Worm (Caenorhabditis elegans) whole organism, L4 larva: ENCODE data around the gene ghi-1.
A peak's percentile ranks its signal among the peaks of the same experiment; 100 is the strongest.

Experiments
- D1046.2 ChIP-seq: fragments of 200-800 bp; sonication (Bioruptor generic); IDR thresholded peaks from 2 replicates; pipeline ENCODE4 v1.3.6; 2022; ENCODE audit warnings: missing genetic modification characterization, missing compliant biosample characterization
- F10B5.3 ChIP-seq: sonication (generic microtip); optimal IDR thresholded peaks from 2 replicates; lab custom pipeline; 2016; ENCODE audit warnings: mild to moderate bottlenecking, missing genetic modification characterization, missing compliant biosample characterization
- F37D6.2 ChIP-seq: sonication (generic microtip); optimal IDR thresholded peaks from 2 replicates; lab custom pipeline; 2016; ENCODE audit warnings: mild to moderate bottlenecking, missing genetic modification characterization, missing compliant biosample characterization
- F44E2.7 ChIP-seq: fragments of 200-800 bp; sonication (Bioruptor generic); IDR thresholded peaks from 2 replicates; pipeline ENCODE4 v2.1.2; 2022; ENCODE audit warnings: missing genetic modification characterization, missing compliant biosample characterization
- F49E8.2 ChIP-seq: sonication (generic microtip); optimal IDR thresholded peaks from 2 replicates; lab custom pipeline; 2016; ENCODE audit warnings: missing compliant biosample characterization, mild to moderate bottlenecking, missing genetic modification characterization, borderline replicate concordance
- T26A8.4 ChIP-seq: fragments of 200-800 bp; sonication (Bioruptor generic); IDR thresholded peaks from 2 replicates; pipeline ENCODE4 v1.3.6; 2022; ENCODE audit warnings: missing genetic modification characterization, missing compliant biosample characterization
- ZK546.5 ChIP-seq, 2 experiments: sonication (generic microtip); optimal IDR thresholded peaks; 2 replicates each; lab custom pipeline; 2017; ENCODE audit warnings: missing biosample characterization in 2 of 2, missing genetic modification characterization in 2 of 2
- aly-2 ChIP-seq: sonication (generic microtip); optimal IDR thresholded peaks from 2 replicates; lab custom pipeline; 2018; ENCODE audit warnings: missing biosample characterization, missing genetic modification characterization
- attf-4 ChIP-seq: sonication (generic microtip); optimal IDR thresholded peaks from 3 replicates; lab custom pipeline; 2017; ENCODE audit warnings: missing biosample characterization, missing genetic modification characterization
- ceh-28 ChIP-seq: fragments of 150-350 bp; optimal IDR thresholded peaks from 2 replicates; lab custom pipeline; 2014; ENCODE audit warnings: missing biosample characterization, missing genetic modification reagents, missing genetic modification characterization
- ceh-44 ChIP-seq: fragments of 200-800 bp; sonication (Bioruptor generic); IDR thresholded peaks from 2 replicates; pipeline ENCODE4 v1.3.6; 2022; ENCODE audit warnings: missing genetic modification reagents, missing genetic modification characterization, missing compliant biosample characterization
- ceh-62 ChIP-seq: sonication (generic microtip); optimal IDR thresholded peaks from 2 replicates; lab custom pipeline; 2017; ENCODE audit warnings: missing biosample characterization, missing genetic modification characterization
- ceh-82 ChIP-seq: sonication (generic microtip); optimal IDR thresholded peaks from 2 replicates; lab custom pipeline; 2017; ENCODE audit warnings: missing biosample characterization, missing genetic modification characterization
- ces-1 ChIP-seq: fragments of 150-350 bp; sonication (generic microtip); optimal IDR thresholded peaks from 4 replicates; lab custom pipeline; 2014; ENCODE audit warnings: missing biosample characterization, missing genetic modification reagents, missing genetic modification characterization
- daf-16 ChIP-seq, 3 experiments: sonication (generic microtip); optimal IDR thresholded peaks; 2 replicates each; lab custom pipeline; 2016 to 2017; ENCODE audit warnings: missing genetic modification characterization in 3 of 3, missing genetic modification reagents in 3 of 3, mild to moderate bottlenecking in 2 of 3, missing compliant biosample characterization in 2 of 3, missing biosample characterization in 1 of 3, moderate library complexity in 1 of 3
- dmd-9 ChIP-seq: fragments of 200-800 bp; sonication (Bioruptor generic); IDR thresholded peaks from 2 replicates; pipeline ENCODE4 v1.3.6; 2022; ENCODE audit warnings: missing genetic modification reagents, missing genetic modification characterization, missing compliant biosample characterization
- egl-27 ChIP-seq: sonication (generic microtip); optimal IDR thresholded peaks from 3 replicates; lab custom pipeline; 2017; ENCODE audit warnings: missing biosample characterization, missing genetic modification reagents, missing genetic modification characterization
- hlh-11 ChIP-seq: fragments of 200-800 bp; sonication (Bioruptor generic); optimal IDR thresholded peaks from 2 replicates; lab custom pipeline; 2018; ENCODE audit warnings: mild to moderate bottlenecking, missing genetic modification characterization, missing compliant biosample characterization
- hlh-30 ChIP-seq: sonication (generic microtip); optimal IDR thresholded peaks from 2 replicates; lab custom pipeline; 2017; ENCODE audit warnings: antibody characterized with exemption, mild to moderate bottlenecking, missing genetic modification characterization, missing compliant biosample characterization; ENCODE audit not compliant: insufficient read depth
- jun-1 ChIP-seq: fragments of 150-350 bp; optimal IDR thresholded peaks from 2 replicates; lab custom pipeline; 2014; ENCODE audit warnings: missing biosample characterization, missing genetic modification reagents, missing genetic modification characterization
- lin-39 ChIP-seq: fragments of 150-350 bp; optimal IDR thresholded peaks from 2 replicates; lab custom pipeline; 2014; ENCODE audit warnings: missing biosample characterization, missing genetic modification reagents, missing genetic modification characterization
- lir-3 ChIP-seq: sonication (generic microtip); optimal IDR thresholded peaks from 2 replicates; lab custom pipeline; 2016; ENCODE audit warnings: mild to moderate bottlenecking, missing genetic modification characterization, missing compliant biosample characterization
- madf-5 ChIP-seq, 2 experiments: fragments of 200-800 bp; sonication (Bioruptor generic); IDR thresholded peaks; 2 replicates each; pipeline ENCODE4 v1.3.6; 2022; ENCODE audit warnings: missing compliant biosample characterization in 2 of 2, missing genetic modification characterization in 2 of 2
- mdl-1 ChIP-seq, 2 experiments: fragments of 150-350 bp in 1 of 2; sonication (generic microtip) in 1 of 2; optimal IDR thresholded peaks; 2 replicates each; lab custom pipeline; 2014 to 2017; ENCODE audit warnings: missing biosample characterization in 2 of 2, missing genetic modification characterization in 2 of 2
- mes-2 ChIP-seq: sonication (generic microtip); optimal IDR thresholded peaks from 2 replicates; lab custom pipeline; 2016; ENCODE audit warnings: missing genotype, mild to moderate bottlenecking, missing genetic modification characterization, missing compliant biosample characterization; ENCODE audit not compliant: poor library complexity, severe bottlenecking
- mxl-3 ChIP-seq: fragments of 200-800 bp; sonication (Bioruptor generic); optimal IDR thresholded peaks from 2 replicates; lab custom pipeline; 2018; ENCODE audit warnings: mild to moderate bottlenecking, missing genetic modification characterization, missing compliant biosample characterization
- nhr-102 ChIP-seq: sonication (generic microtip); optimal IDR thresholded peaks from 2 replicates; lab custom pipeline; 2016; ENCODE audit warnings: mild to moderate bottlenecking, missing genetic modification characterization, moderate library complexity, missing compliant biosample characterization
- nhr-25 ChIP-seq: sonication (generic microtip); optimal IDR thresholded peaks from 2 replicates; lab custom pipeline; 2017; ENCODE audit warnings: missing genetic modification characterization, mild to moderate bottlenecking, missing compliant biosample characterization, antibody characterized with exemption, moderate library complexity, borderline replicate concordance; ENCODE audit not compliant: insufficient read depth
- nhr-48 ChIP-seq: sonication (generic microtip); optimal IDR thresholded peaks from 2 replicates; lab custom pipeline; 2016; ENCODE audit warnings: mild to moderate bottlenecking, missing genetic modification characterization, missing compliant biosample characterization
- nhr-6 ChIP-seq: fragments of 150-350 bp; optimal IDR thresholded peaks from 2 replicates; lab custom pipeline; 2014; ENCODE audit warnings: missing biosample characterization, missing genetic modification characterization
- nhr-76 ChIP-seq: fragments of 150-350 bp; optimal IDR thresholded peaks from 2 replicates; lab custom pipeline; 2014; ENCODE audit warnings: missing biosample characterization, missing genetic modification characterization
- php-3 ChIP-seq: fragments of 200-800 bp; sonication (Bioruptor generic); IDR thresholded peaks from 2 replicates; pipeline ENCODE4 v1.3.6; 2022; ENCODE audit warnings: missing genetic modification reagents, missing genetic modification characterization, missing compliant biosample characterization
- sdz-12 ChIP-seq: fragments of 200-800 bp; sonication (Bioruptor generic); optimal IDR thresholded peaks from 2 replicates; lab custom pipeline; 2018; ENCODE audit warnings: mild to moderate bottlenecking, missing genetic modification characterization, missing compliant biosample characterization
- set-16 ChIP-seq: fragments of 200-800 bp; sonication (Bioruptor generic); IDR thresholded peaks from 2 replicates; pipeline ENCODE4 v1.3.6; 2022; ENCODE audit warnings: missing genetic modification reagents, missing genetic modification characterization, missing compliant biosample characterization
- snpc-1.2 ChIP-seq: fragments of 200-800 bp; sonication (Bioruptor generic); IDR thresholded peaks from 2 replicates; pipeline ENCODE4 v1.3.6; 2022; ENCODE audit warnings: missing genetic modification reagents, missing genetic modification characterization, missing compliant biosample characterization
- tra-1 ChIP-seq: fragments of 200-800 bp; sonication (Bioruptor generic); IDR thresholded peaks from 2 replicates; pipeline ENCODE4 v1.3.6; 2022; ENCODE audit warnings: missing genetic modification reagents, missing genetic modification characterization, missing compliant biosample characterization
- unc-39 ChIP-seq: sonication (generic microtip); optimal IDR thresholded peaks from 2 replicates; lab custom pipeline; 2017; ENCODE audit warnings: missing biosample characterization, missing genetic modification characterization
- unc-62 ChIP-seq, 3 experiments: fragments of 150-350 bp in 1 of 3; sonication (generic microtip); optimal IDR thresholded peaks in 2 of 3; peaks in 1 of 3; 1 replicate in 1 of 3; 2 replicates in 2 of 3; lab custom pipeline; 2014 to 2017; ENCODE audit warnings: missing biosample characterization in 3 of 3, missing genetic modification characterization in 3 of 3, missing genetic modification reagents in 3 of 3, missing genotype in 1 of 3
- zag-1 ChIP-seq: fragments of 150-350 bp; optimal IDR thresholded peaks from 2 replicates; lab custom pipeline; 2014; ENCODE audit warnings: missing biosample characterization, missing genetic modification characterization
- zfp-2 ChIP-seq: sonication (generic microtip); optimal IDR thresholded peaks from 2 replicates; lab custom pipeline; 2016; ENCODE audit warnings: mild to moderate bottlenecking, missing genetic modification characterization, missing compliant biosample characterization
- zfp-3 ChIP-seq: fragments of 200-800 bp; sonication (Bioruptor generic); conservative IDR thresholded peaks from 2 replicates; pipeline ENCODE4 v1.3.6; 2022; ENCODE audit warnings: missing genetic modification reagents, missing genetic modification characterization, missing compliant biosample characterization
- zip-11 ChIP-seq: fragments of 200-800 bp; sonication (Bioruptor generic); IDR thresholded peaks from 2 replicates; pipeline ENCODE4 v1.3.6; 2022; ENCODE audit warnings: missing genetic modification characterization, missing compliant biosample characterization

The ghi-1 gene

DNA sequence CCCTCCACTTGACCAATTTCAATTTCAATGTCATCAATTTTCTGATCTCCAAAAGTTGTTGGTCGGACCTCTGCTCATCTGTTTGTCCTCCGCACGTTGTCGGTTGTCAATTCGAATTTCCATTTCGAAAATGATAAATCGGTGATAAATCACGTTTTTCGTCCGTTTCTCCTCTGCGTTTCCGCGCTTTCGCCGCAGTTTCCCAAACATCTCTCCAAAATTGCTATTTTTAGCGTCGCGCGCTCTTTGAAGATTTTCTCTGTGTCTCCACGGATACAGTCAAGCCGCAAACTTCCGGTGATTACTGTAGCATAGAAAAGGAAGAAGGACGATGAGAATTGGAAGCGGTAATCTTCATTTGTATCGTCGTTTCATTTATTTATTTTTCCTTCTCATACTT, 4.5 kb upstream of the ghi-1 start (continued):
- no peak for TF ChIP-seq egl-27 (tag; lab: Kevin White, UChicago)
- no peak for TF ChIP-seq ceh-44 (GFP tag; lab: Robert Waterston, UW)

DNA sequence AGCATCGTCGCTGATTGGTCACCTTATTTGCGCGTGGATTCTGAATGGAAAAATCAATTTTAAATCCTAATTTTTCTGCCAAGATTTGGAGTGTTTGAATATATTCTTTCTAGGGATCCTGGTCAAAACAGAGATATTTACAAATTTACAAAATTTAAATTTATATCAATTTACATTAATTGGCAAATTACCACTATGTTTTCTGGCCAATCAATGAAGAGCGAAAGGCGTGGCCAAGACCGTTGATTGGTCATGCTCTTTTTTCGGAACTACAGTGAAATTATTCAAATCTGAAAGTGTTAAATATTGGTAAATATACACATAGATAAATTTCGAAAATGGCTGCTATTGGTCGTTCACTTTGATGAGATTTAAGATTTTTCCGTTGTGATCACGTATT, 3.8 kb upstream of the ghi-1 start:
- TF ChIP-seq D1046.2 (GFP tag; lab: Robert Waterston, UW) (no peak), ZK546.5 (tag; optimal IDR thresholded peaks at IDR 0.05; lab: Kevin White, UChicago) (no peak), lin-39 (tag; lab: Kevin White, UChicago) (no peak), attf-4 (tag; lab: Kevin White, UChicago) (no peak), nhr-48 (tag; lab: Kevin White, UChicago) (no peak), madf-5 (GFP tag; IDR thresholded peaks at IDR 0.05; lab: Robert Waterston, UW) (no peak), ceh-44 (GFP tag; lab: Robert Waterston, UW) (no peak), ceh-62 (tag; lab: Kevin White, UChicago) (no peak), nhr-76 (tag; lab: Kevin White, UChicago) (no peak), mes-2 (no peak), lir-3 (tag; lab: Kevin White, UChicago) (no peak)

ce11 chrII:11644535-11644934, 2.0 kb upstream of the ghi-1 start:
- no peak for TF ChIP-seq set-16
- no peak for TF ChIP-seq madf-5 (GFP tag; IDR thresholded peaks at IDR 0.05; lab: Robert Waterston, UW)
- TF ChIP-seq mdl-1 (tag; optimal IDR thresholded peaks at IDR 0.05; lab: Kevin White, UChicago) = peak in 1 of 2 experiments; percentile 1
- no peak for TF ChIP-seq nhr-25 (tag; lab: Kevin White, UChicago)
- peak; percentile 6 for TF ChIP-seq hlh-30
- no peak for TF ChIP-seq unc-39 (tag; lab: Kevin White, UChicago)
- no peak for TF ChIP-seq mxl-3 (GFP tag; lab: Kevin White, UChicago)
- TF ChIP-seq F37D6.2 (tag; lab: Kevin White, UChicago) = no peak
- TF ChIP-seq zag-1 = no peak
- TF ChIP-seq unc-62 (GFP tag; optimal IDR thresholded peaks at IDR 0.05 in 1 of 2; lab: Kevin White, UChicago) = peak in 1 of 2 experiments; percentile 77
- TF ChIP-seq unc-62 (tag; optimal IDR thresholded peaks at IDR 0.05; lab: Kevin White, UChicago) = no peak

DNA sequence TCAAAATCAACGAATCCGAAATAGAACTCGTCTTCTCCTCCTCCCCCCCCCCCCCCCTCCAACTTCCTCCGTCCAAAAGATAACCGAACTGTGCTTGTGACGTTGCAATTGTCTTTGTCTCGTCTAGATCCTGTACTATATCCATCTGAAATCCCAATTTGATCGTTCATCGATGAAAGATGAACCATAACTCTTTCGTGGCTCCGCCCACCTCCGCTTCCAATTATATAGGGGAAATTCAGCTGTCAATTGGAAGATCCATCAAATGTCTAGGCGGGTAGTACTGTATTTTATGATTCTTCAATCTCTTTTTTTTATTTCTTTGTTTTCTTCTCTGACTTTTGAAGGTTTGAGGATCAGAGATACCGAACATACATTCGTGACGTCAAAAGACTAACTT, 1.2 kb upstream of the ghi-1 start:
- TF ChIP-seq F10B5.3 = no peak
- TF ChIP-seq nhr-48 (tag; lab: Kevin White, UChicago) = peak; percentile 23
- peak in 1 of 2 experiments; percentile 53 for TF ChIP-seq unc-62 (GFP tag; optimal IDR thresholded peaks at IDR 0.05 in 1 of 2; lab: Kevin White, UChicago)
- TF ChIP-seq unc-62 (tag; optimal IDR thresholded peaks at IDR 0.05; lab: Kevin White, UChicago) = no peak
- TF ChIP-seq ceh-82 (tag; lab: Kevin White, UChicago) = no peak
- TF ChIP-seq hlh-11 (tag; lab: Kevin White, UChicago) = peak; percentile 16
- TF ChIP-seq snpc-1.2 (GFP tag; lab: Robert Waterston, UW) = no peak

DNA sequence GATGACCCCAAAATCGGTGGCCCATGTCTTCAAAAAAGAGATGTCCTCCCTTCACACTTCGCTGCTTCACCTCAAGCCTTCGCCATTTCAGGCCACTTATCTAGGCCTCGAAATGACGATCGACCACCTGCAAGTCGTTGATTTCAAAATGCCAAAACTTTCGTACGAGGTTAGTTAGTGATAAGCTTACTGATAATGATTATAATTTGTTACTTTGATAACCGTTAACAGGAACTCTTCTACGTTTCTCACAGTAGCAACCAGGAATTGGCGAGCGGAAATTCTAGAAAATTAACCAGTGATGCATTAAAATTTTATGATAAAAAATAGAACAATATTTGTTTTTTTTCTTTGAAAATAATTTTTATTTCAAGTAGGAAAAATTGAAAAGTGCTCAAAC, 327 bp downstream of the ghi-1 start:
- TF ChIP-seq ces-1 (no peak), zfp-3 (no peak), zip-11 (GFP tag; lab: Robert Waterston, UW) (no peak), aly-2 (tag; lab: Kevin White, UChicago) (no peak), T26A8.4 (GFP tag; lab: Robert Waterston, UW) (no peak), F37D6.2 (tag; lab: Kevin White, UChicago) (no peak), sdz-12 (no peak), nhr-6 (tag; lab: Kevin White, UChicago) (no peak), mdl-1 (tag; optimal IDR thresholded peaks at IDR 0.05; lab: Kevin White, UChicago) (no peak), tra-1 (GFP tag; lab: Robert Waterston, UW) (no peak), F49E8.2 (tag; lab: Kevin White, UChicago) (no peak), nhr-48 (tag; lab: Kevin White, UChicago) (no peak), F44E2.7 (no peak), nhr-102 (tag; lab: Kevin White, UChicago) (no peak), daf-16 (GFP tag; optimal IDR thresholded peaks at IDR 0.05; lab: Kevin White, UChicago) (no peak), daf-16 (tag; optimal IDR thresholded peaks at IDR 0.05; lab: Kevin White, UChicago) (peak; percentile 10), hlh-11 (tag; lab: Kevin White, UChicago) (peak; percentile 16), jun-1 (no peak), php-3 (GFP tag; lab: Robert Waterston, UW) (no peak), zfp-2 (tag; lab: Kevin White, UChicago) (no peak), mes-2 (no peak), hlh-30 (no peak), ceh-28 (tag; lab: Kevin White, UChicago) (no peak), egl-27 (tag; lab: Kevin White, UChicago) (no peak), dmd-9 (GFP tag; lab: Robert Waterston, UW) (no peak)
